Fruit fly (Drosophila melanogaster): Measurements from ENCODE around the gene CG45071.

Gene CG45071

DNA sequence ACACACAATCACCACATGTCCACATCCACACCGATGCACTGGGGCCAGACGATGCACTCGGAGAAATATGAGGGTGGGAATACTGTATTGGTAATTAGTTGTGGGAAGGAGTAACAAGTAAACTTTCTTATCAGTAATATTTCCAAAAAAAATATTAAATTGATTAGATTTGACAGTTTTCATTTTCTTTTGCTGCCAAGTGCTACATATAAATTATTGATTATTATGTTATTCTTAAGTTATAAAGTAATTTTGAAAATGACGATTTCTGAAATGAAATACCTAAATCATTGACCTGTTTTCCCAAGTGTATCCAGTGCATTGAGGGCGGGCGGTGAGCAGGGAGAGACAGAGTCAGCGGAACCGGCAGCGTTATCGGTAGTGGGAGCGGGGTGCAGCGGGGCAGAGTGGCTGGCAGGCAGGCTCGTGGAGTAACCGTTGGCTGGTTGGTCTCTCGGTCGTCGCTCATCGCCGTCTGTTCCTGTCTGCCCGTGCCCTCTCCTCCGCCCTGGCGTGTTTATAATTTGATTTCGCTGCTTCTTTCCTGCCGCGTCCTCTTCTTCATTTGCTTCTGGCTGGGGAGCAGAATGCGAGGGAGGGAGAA, 2.2 kb downstream of the CG45071 start (continued):
- no peak for TF ChIP-seq Aef1 (GFP tag; IDR thresholded peaks at IDR 0.05)
- TF ChIP-seq CG14014 (GFP tag; IDR thresholded peaks at IDR 0.05), result no peak
- peak; percentile 79 for TF ChIP-seq dmrt11E (tag; optimal IDR thresholded peaks at IDR 0.05)
- peak; percentile 70 for TF ChIP-seq CG11504 (tag; optimal IDR thresholded peaks at IDR 0.05)
- no peak for TF ChIP-seq gro (GFP tag; optimal IDR thresholded peaks at IDR 0.05)
- peak; percentile 56 for TF ChIP-seq tio (GFP tag; optimal IDR thresholded peaks at IDR 0.05)
- no peak for TF ChIP-seq CHES-1-like (GFP tag; optimal IDR thresholded peaks at IDR 0.05)
- TF ChIP-seq ken (GFP tag; IDR thresholded peaks at IDR 0.05), result no peak
- TF ChIP-seq sr (GFP tag; IDR thresholded peaks at IDR 0.05), result no peak
- TF ChIP-seq CG10462 (GFP tag; optimal IDR thresholded peaks at IDR 0.05), result no peak
- TF ChIP-seq CG9437 (GFP tag; optimal IDR thresholded peaks at IDR 0.05), result peak; percentile 52
- TF ChIP-seq tna (GFP tag; IDR thresholded peaks at IDR 0.05; ENCODE audit: partially characterized antibody), result no peak
- TF ChIP-seq amos (GFP tag; IDR thresholded peaks at IDR 0.05; ENCODE audit: partially characterized antibody), result no peak
- peak; percentile 47 for TF ChIP-seq Six4 (GFP tag; optimal IDR thresholded peaks at IDR 0.05)
- no peak for TF ChIP-seq sim (GFP tag; IDR thresholded peaks at IDR 0.05)
- no peak for TF ChIP-seq Dref (GFP tag; IDR thresholded peaks at IDR 0.05)
- peak; percentile 15 for TF ChIP-seq Med (GFP tag)
- TF ChIP-seq CG18599 (GFP tag; optimal IDR thresholded peaks at IDR 0.05), result peak; percentile 56
- no peak for TF ChIP-seq CG11085 (GFP tag; IDR thresholded peaks at IDR 0.05)
- no peak for TF ChIP-seq Hey (tag; optimal IDR thresholded peaks at IDR 0.05)
- no peak for TF ChIP-seq Kr (GFP tag; optimal IDR thresholded peaks at IDR 0.05)
- TF ChIP-seq CG30020 (tag; optimal IDR thresholded peaks at IDR 0.05), result peak; percentile 13
- TF ChIP-seq CG34376 (GFP tag; optimal IDR thresholded peaks at IDR 0.05), result no peak
- TF ChIP-seq tap (tag; optimal IDR thresholded peaks at IDR 0.05), result peak; percentile 32
- TF ChIP-seq CG4424 (GFP tag; optimal IDR thresholded peaks at IDR 0.05), result peak; percentile 62
- TF ChIP-seq shn (GFP tag; optimal IDR thresholded peaks at IDR 0.05), result no peak
- TF ChIP-seq az2 (GFP tag; optimal IDR thresholded peaks at IDR 0.05), result peak; percentile 39
- no peak for TF ChIP-seq CG3995 (GFP tag; optimal IDR thresholded peaks at IDR 0.05)
- no peak for TF ChIP-seq sd (tag; optimal IDR thresholded peaks at IDR 0.05)
- no peak for TF ChIP-seq Doc3 (GFP tag; IDR thresholded peaks at IDR 0.05; ENCODE audit: partially characterized antibody)
- no peak for TF ChIP-seq Mes4 (GFP tag; optimal IDR thresholded peaks at IDR 0.05)
- TF ChIP-seq phol (tag; optimal IDR thresholded peaks at IDR 0.05), result peak; percentile 65
- TF ChIP-seq gcm2 (GFP tag; optimal IDR thresholded peaks at IDR 0.05), result no peak
- TF ChIP-seq fd64A (GFP tag; optimal IDR thresholded peaks at IDR 0.05), result no peak
- TF ChIP-seq Dip2 (GFP tag; IDR thresholded peaks at IDR 0.05), result no peak
- no peak for TF ChIP-seq stwl (tag; optimal IDR thresholded peaks at IDR 0.05)
- no peak for TF ChIP-seq HLHmδ (GFP tag; optimal IDR thresholded peaks at IDR 0.05)
- TF ChIP-seq B-H1 (GFP tag; IDR thresholded peaks at IDR 0.05), result no peak
- TF ChIP-seq BtbVII (GFP tag; optimal IDR thresholded peaks at IDR 0.05), result no peak
- TF ChIP-seq Myb (GFP tag; optimal IDR thresholded peaks at IDR 0.05), result no peak
- no peak for TF ChIP-seq Antp (GFP tag; optimal IDR thresholded peaks at IDR 0.05)
- TF ChIP-seq Scr (GFP tag; IDR thresholded peaks at IDR 0.05; ENCODE audit: partially characterized antibody), result no peak
- TF ChIP-seq Sox100B (GFP tag; optimal IDR thresholded peaks at IDR 0.05), result peak; percentile 75
- TF ChIP-seq CG12219 (GFP tag; optimal IDR thresholded peaks at IDR 0.05), result no peak
- TF ChIP-seq CG2678 (tag; optimal IDR thresholded peaks at IDR 0.05), result no peak
- TF ChIP-seq dimm (GFP tag; IDR thresholded peaks at IDR 0.05), result 0 out of 2 replicates have a peak, but pooled peaks have one; percentile 24
- no peak for TF ChIP-seq CG3065 (GFP tag; optimal IDR thresholded peaks at IDR 0.05)
- no peak for TF ChIP-seq Atf-2 (GFP tag; optimal IDR thresholded peaks at IDR 0.05)
- TF ChIP-seq Spps (tag; optimal IDR thresholded peaks at IDR 0.05), result peak; percentile 39
- TF ChIP-seq nerfin-1 (tag; optimal IDR thresholded peaks at IDR 0.05), result peak; percentile 30
- TF ChIP-seq grau (tag; optimal IDR thresholded peaks at IDR 0.05), result peak; percentile 49

All from whole organism, embryonic.